Fruit fly (Drosophila melanogaster) whole organism, embryonic: ENCODE data around the gene Chd1.

Experiments
- Adf1 ChIP-seq: fragments of 200-800 bp; sonication (Bioruptor generic); IDR thresholded peaks from 2 replicates; pipeline ENCODE4 v1.3.6; 2022; ENCODE audit warnings: missing biosample characterization, missing genetic modification characterization
- Antp ChIP-seq: fragments of 200-800 bp; sonication (Bioruptor generic); optimal IDR thresholded peaks from 3 replicates; lab custom pipeline; 2016; ENCODE audit warnings: missing biosample characterization, missing genetic modification characterization
- CG10267 ChIP-seq: fragments of 200-800 bp; sonication (Bioruptor generic); optimal IDR thresholded peaks from 2 replicates; lab custom pipeline; 2018; ENCODE audit warnings: missing biosample characterization, mild to moderate bottlenecking, missing genetic modification characterization, moderate library complexity
- CG10462 ChIP-seq: fragments of 200-800 bp; sonication (Bioruptor generic); optimal IDR thresholded peaks from 2 replicates; lab custom pipeline; 2016; ENCODE audit warnings: missing biosample characterization, missing genetic modification characterization
- CG10543 ChIP-seq: fragments of 200-800 bp; sonication (Bioruptor generic); optimal IDR thresholded peaks from 3 replicates; lab custom pipeline; 2017; ENCODE audit warnings: missing biosample characterization, mild to moderate bottlenecking, missing genetic modification characterization, moderate library complexity
- CG10565 ChIP-seq: fragments of 200-800 bp; sonication (Bioruptor generic); optimal IDR thresholded peaks from 3 replicates; lab custom pipeline; 2016; ENCODE audit warnings: missing biosample characterization, mild to moderate bottlenecking, missing genetic modification characterization
- CG10654 ChIP-seq: fragments of 200-800 bp; sonication (Bioruptor generic); optimal IDR thresholded peaks from 2 replicates; lab custom pipeline; 2016; ENCODE audit warnings: missing biosample characterization, missing genetic modification characterization
- CG11085 ChIP-seq: fragments of 200-800 bp; sonication (Bioruptor generic); IDR thresholded peaks from 2 replicates; pipeline ENCODE4 v1.3.6; 2022; ENCODE audit warnings: missing biosample characterization, missing genetic modification characterization
- CG11247 ChIP-seq: fragments of 200-800 bp; sonication (Bioruptor generic); IDR thresholded peaks from 2 replicates; pipeline ENCODE4 v1.3.6; 2022; ENCODE audit warnings: missing biosample characterization, missing genetic modification characterization
- CG13624 ChIP-seq: fragments of 200-800 bp; sonication (Bioruptor generic); optimal IDR thresholded peaks from 2 replicates; lab custom pipeline; 2016; ENCODE audit warnings: missing biosample characterization, missing genetic modification characterization
- CG14710 ChIP-seq: fragments of 200-800 bp; sonication (Bioruptor generic); optimal IDR thresholded peaks from 3 replicates; lab custom pipeline; 2019; ENCODE audit warnings: missing biosample characterization, mild to moderate bottlenecking, missing genetic modification characterization, moderate library complexity
- CG15601 ChIP-seq: fragments of 200-800 bp; sonication (Bioruptor generic); optimal IDR thresholded peaks from 3 replicates; lab custom pipeline; 2019; ENCODE audit warnings: missing biosample characterization, mild to moderate bottlenecking, missing genetic modification characterization, moderate library complexity
- CG1603 ChIP-seq: fragments of 200-800 bp; sonication (Bioruptor generic); optimal IDR thresholded peaks from 2 replicates; lab custom pipeline; 2019; ENCODE audit warnings: missing biosample characterization, mild to moderate bottlenecking, missing genetic modification characterization, moderate library complexity
- CG16813 ChIP-seq: fragments of 200-800 bp; sonication (Bioruptor generic); IDR thresholded peaks from 3 replicates; pipeline ENCODE4 v1.3.6; 2022; ENCODE audit warnings: missing biosample characterization, missing genetic modification characterization; ENCODE audit not compliant: partially characterized antibody
- CG17385 ChIP-seq: fragments of 200-800 bp; sonication (Bioruptor generic); optimal IDR thresholded peaks from 3 replicates; lab custom pipeline; 2018; ENCODE audit warnings: missing biosample characterization, mild to moderate bottlenecking, missing genetic modification characterization
- CG1792 ChIP-seq: fragments of 200-800 bp; sonication (Bioruptor generic); optimal IDR thresholded peaks from 2 replicates; lab custom pipeline; 2016; ENCODE audit warnings: missing biosample characterization, missing genetic modification characterization
- CG18764 ChIP-seq: fragments of 200-800 bp; sonication (Bioruptor generic); optimal IDR thresholded peaks from 3 replicates; lab custom pipeline; 2016; ENCODE audit warnings: missing biosample characterization, missing genetic modification characterization
- CG2120 ChIP-seq: fragments of 200-800 bp; sonication (Bioruptor generic); optimal IDR thresholded peaks from 3 replicates; lab custom pipeline; 2016; ENCODE audit warnings: missing biosample characterization, missing genetic modification characterization
- CG2889 ChIP-seq: fragments of 200-800 bp; sonication (Bioruptor generic); IDR thresholded peaks from 3 replicates; pipeline ENCODE4 v1.3.6; 2022; ENCODE audit warnings: missing biosample characterization, missing genetic modification characterization
- CG30020 ChIP-seq: fragments of 200-800 bp; optimal IDR thresholded peaks from 2 replicates; lab custom pipeline; 2019; ENCODE audit warnings: missing biosample characterization, mild to moderate bottlenecking, missing genetic modification characterization, moderate library complexity
- CG30403 ChIP-seq: fragments of 200-800 bp; sonication (Bioruptor generic); optimal IDR thresholded peaks from 3 replicates; lab custom pipeline; 2016; ENCODE audit warnings: missing biosample characterization, missing genetic modification characterization
- CG30431 ChIP-seq: fragments of 200-800 bp; sonication (Bioruptor generic); optimal IDR thresholded peaks from 2 replicates; lab custom pipeline; 2017; ENCODE audit warnings: missing biosample characterization, missing genetic modification characterization
- CG31224 ChIP-seq: fragments of 200-800 bp; sonication (Bioruptor generic); IDR thresholded peaks from 2 replicates; pipeline ENCODE4 v1.3.6; 2022; ENCODE audit warnings: missing biosample characterization, missing genetic modification characterization
- CG5953 ChIP-seq: fragments of 200-800 bp; sonication (Bioruptor generic); IDR thresholded peaks from 2 replicates; pipeline ENCODE4 v1.3.6; 2022; ENCODE audit warnings: missing biosample characterization, missing genetic modification characterization
- CG6654 ChIP-seq: fragments of 200-800 bp; sonication (Bioruptor generic); optimal IDR thresholded peaks from 2 replicates; lab custom pipeline; 2017; ENCODE audit warnings: missing biosample characterization, mild to moderate bottlenecking, missing genetic modification characterization
- CG6765 ChIP-seq: fragments of 200-800 bp; sonication (Bioruptor generic); optimal IDR thresholded peaks from 3 replicates; lab custom pipeline; 2017; ENCODE audit warnings: missing biosample characterization, mild to moderate bottlenecking, missing genetic modification characterization
- CG7357 ChIP-seq: fragments of 200-800 bp; sonication (Bioruptor generic); IDR thresholded peaks from 3 replicates; pipeline ENCODE4 v1.3.6; 2022; ENCODE audit warnings: missing biosample characterization, missing genetic modification characterization
- CG7372 ChIP-seq: fragments of 200-800 bp; sonication (Bioruptor generic); IDR thresholded peaks from 2 replicates; pipeline ENCODE4 v1.3.6; 2022; ENCODE audit warnings: missing biosample characterization, missing genetic modification characterization
- CG9609 ChIP-seq: fragments of 200-800 bp; sonication (Bioruptor generic); optimal IDR thresholded peaks from 3 replicates; lab custom pipeline; 2016; ENCODE audit warnings: missing biosample characterization, missing genetic modification characterization
- Hr3 ChIP-seq: fragments of 200-800 bp; sonication (Bioruptor generic); optimal IDR thresholded peaks from 3 replicates; lab custom pipeline; 2016; ENCODE audit warnings: missing biosample characterization, missing genetic modification characterization
- Hsf ChIP-seq: fragments of 200-800 bp; sonication (Bioruptor generic); optimal IDR thresholded peaks from 3 replicates; lab custom pipeline; 2016; ENCODE audit warnings: missing biosample characterization, missing genetic modification characterization
- Myb ChIP-seq: fragments of 200-800 bp; sonication (Bioruptor generic); optimal IDR thresholded peaks from 2 replicates; lab custom pipeline; 2016; ENCODE audit warnings: missing biosample characterization, missing genetic modification characterization
- Rx ChIP-seq: fragments of 200-800 bp; sonication (Bioruptor generic); IDR thresholded peaks from 2 replicates; pipeline ENCODE4 v1.3.6; 2022; ENCODE audit warnings: missing biosample characterization, missing genetic modification characterization
- Usf ChIP-seq: fragments of 200-800 bp; sonication (Bioruptor generic); optimal IDR thresholded peaks from 2 replicates; lab custom pipeline; 2017; ENCODE audit warnings: missing genotype, missing biosample characterization, missing genetic modification characterization
- Xbp1 ChIP-seq: fragments of 200-800 bp; sonication (Bioruptor generic); optimal IDR thresholded peaks from 3 replicates; lab custom pipeline; 2016; ENCODE audit warnings: missing biosample characterization, mild to moderate bottlenecking, missing genetic modification characterization
- al ChIP-seq: fragments of 200-800 bp; sonication (Bioruptor generic); IDR thresholded peaks from 2 replicates; pipeline ENCODE4 v1.3.6; 2022; ENCODE audit warnings: missing biosample characterization, missing genetic modification characterization
- bbx ChIP-seq: fragments of 200-800 bp; sonication (Bioruptor generic); IDR thresholded peaks from 2 replicates; pipeline ENCODE4 v1.3.6; 2022; ENCODE audit warnings: missing biosample characterization, missing genetic modification characterization; ENCODE audit not compliant: partially characterized antibody
- chm ChIP-seq: fragments of 200-800 bp; sonication (Bioruptor generic); IDR thresholded peaks from 2 replicates; pipeline ENCODE4 v1.3.6; 2022; ENCODE audit warnings: missing biosample characterization, missing genetic modification characterization
- ci ChIP-seq: fragments of 200-800 bp; sonication (Bioruptor generic); IDR thresholded peaks from 3 replicates; pipeline ENCODE4 v1.3.6; 2022; ENCODE audit warnings: missing biosample characterization, missing genetic modification characterization
- corto ChIP-seq: fragments of 200-800 bp; sonication (Bioruptor generic); optimal IDR thresholded peaks from 2 replicates; lab custom pipeline; 2016; ENCODE audit warnings: missing biosample characterization, mild to moderate bottlenecking, missing genetic modification characterization, moderate library complexity
- gfzf ChIP-seq: fragments of 200-800 bp; sonication (Bioruptor generic); optimal IDR thresholded peaks from 2 replicates; lab custom pipeline; 2016; ENCODE audit warnings: missing biosample characterization, mild to moderate bottlenecking, missing genetic modification characterization, moderate library complexity
- org-1 ChIP-seq: fragments of 200-800 bp; sonication (Bioruptor generic); optimal IDR thresholded peaks from 2 replicates; lab custom pipeline; 2017; ENCODE audit warnings: missing biosample characterization, missing genetic modification characterization
- phol ChIP-seq: fragments of 200-800 bp; sonication (Bioruptor generic); optimal IDR thresholded peaks from 3 replicates; lab custom pipeline; 2018; ENCODE audit warnings: missing biosample characterization, mild to moderate bottlenecking, missing genetic modification characterization, moderate library complexity
- sd ChIP-seq: fragments of 200-800 bp; sonication (Bioruptor generic); optimal IDR thresholded peaks from 3 replicates; lab custom pipeline; 2018; ENCODE audit warnings: missing biosample characterization, mild to moderate bottlenecking, missing genetic modification characterization, moderate library complexity
- seq ChIP-seq: fragments of 200-800 bp; sonication (Bioruptor generic); IDR thresholded peaks from 2 replicates; pipeline ENCODE4 v1.3.6; 2022; ENCODE audit warnings: missing biosample characterization, missing genetic modification characterization
- stwl ChIP-seq: fragments of 200-800 bp; sonication (Bioruptor generic); optimal IDR thresholded peaks from 3 replicates; lab custom pipeline; 2018; ENCODE audit warnings: missing biosample characterization, mild to moderate bottlenecking, missing genetic modification characterization, moderate library complexity
- tup ChIP-seq: fragments of 200-800 bp; sonication (Bioruptor generic); optimal IDR thresholded peaks from 2 replicates; lab custom pipeline; 2016; ENCODE audit warnings: missing biosample characterization, mild to moderate bottlenecking, missing genetic modification characterization, moderate library complexity
- vfl ChIP-seq: fragments of 200-800 bp; sonication (Bioruptor generic); optimal IDR thresholded peaks from 2 replicates; lab custom pipeline; 2016; ENCODE audit warnings: missing biosample characterization, missing genetic modification characterization

Gene Chd1

DNA sequence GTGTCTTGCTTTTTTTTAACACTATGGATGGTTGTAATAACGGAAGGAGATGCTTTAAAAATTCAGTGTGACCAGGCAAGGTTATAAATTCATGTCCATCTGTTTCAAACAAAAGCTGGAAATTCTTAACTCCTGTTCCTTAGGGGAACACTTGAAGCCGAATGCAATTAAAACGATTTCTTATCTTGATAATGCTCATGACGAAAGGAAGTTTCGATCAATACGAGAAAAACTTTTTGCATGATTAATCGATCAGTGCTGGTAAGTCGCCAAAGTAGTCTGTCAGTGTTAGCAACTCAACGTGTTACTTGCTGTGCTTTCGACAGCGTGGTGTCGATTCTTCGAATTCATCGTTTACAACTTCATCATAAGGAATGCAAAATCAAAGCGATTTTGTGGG lies 33.1 kb downstream of the Chd1 start, which contains the start of gene Rbp9:
Gene Rbp9, plus strand, starts transcription at position 291 of the 400 bp plus-strand sequence.
- TF ChIP-seq CG5953 (GFP tag; lab: Robert Waterston, UW) (no peak), CG10565 (GFP tag; lab: Kevin White, UChicago) (no peak), sd (tag; lab: Kevin White, UChicago) (no peak), Antp (GFP tag; lab: Kevin White, UChicago) (no peak), CG30431 (GFP tag; lab: Kevin White, UChicago) (no peak), CG10654 (no peak), CG6654 (GFP tag; lab: Kevin White, UChicago) (no peak), Myb (GFP tag; lab: Kevin White, UChicago) (peak; percentile 7), Adf1 (GFP tag; lab: Robert Waterston, UW) (no peak), CG15601 (tag; lab: Kevin White, UChicago) (no peak), ci (GFP tag; lab: Robert Waterston, UW) (no peak), CG10543 (no peak), Xbp1 (no peak), CG13624 (GFP tag; lab: Kevin White, UChicago) (no peak), CG31224 (no peak), seq (GFP tag; lab: Robert Waterston, UW) (no peak), Hr3 (GFP tag; lab: Kevin White, UChicago) (no peak), al (GFP tag; lab: Robert Waterston, UW) (no peak), stwl (tag; lab: Kevin White, UChicago) (peak; percentile 92), tup (no peak), CG10267 (peak; percentile 41), Hsf (GFP tag; lab: Kevin White, UChicago) (no peak), CG2120 (no peak), corto (GFP tag; lab: Kevin White, UChicago) (no peak), CG9609 (GFP tag; lab: Kevin White, UChicago) (no peak), Rx (GFP tag; lab: Robert Waterston, UW) (no peak), CG18764 (GFP tag; lab: Kevin White, UChicago) (no peak), CG7357 (GFP tag; lab: Robert Waterston, UW) (no peak), CG11085 (GFP tag; lab: Robert Waterston, UW) (no peak), CG14710 (tag; lab: Kevin White, UChicago) (no peak), org-1 (GFP tag; lab: Kevin White, UChicago) (no peak), CG10462 (no peak), phol (tag; lab: Kevin White, UChicago) (no peak), chm (GFP tag; lab: Robert Waterston, UW) (no peak), CG2889 (GFP tag; lab: Robert Waterston, UW) (no peak), CG30020 (no peak), CG1792 (no peak), bbx (GFP tag; lab: Robert Waterston, UW) (no peak), CG11247 (GFP tag; lab: Robert Waterston, UW) (no peak), CG7372 (GFP tag; lab: Robert Waterston, UW) (no peak), CG6765 (no peak), CG16813 (GFP tag; lab: Robert Waterston, UW) (0 out of 3 replicates have a peak, but pooled peaks have one; percentile 24), gfzf (GFP tag; lab: Kevin White, UChicago) (peak; percentile 41), CG1603 (tag; lab: Kevin White, UChicago) (peak; percentile 43), CG30403 (GFP tag; lab: Kevin White, UChicago) (no peak), CG17385 (GFP tag; lab: Kevin White, UChicago) (no peak), vfl (no peak), Usf (GFP tag; lab: Kevin White, UChicago) (no peak)
